Worm (Caenorhabditis elegans) whole organism, mixed stage, embryonic: ENCODE measurements around the gene Y62F5A.12.

Source experiments
- ceh-39 ChIP-seq: fragments of 150-350 bp; optimal IDR thresholded peaks from 2 replicates; lab custom pipeline; 2014; ENCODE audit warnings: missing biosample characterization, missing genetic modification characterization
- hlh-1 ChIP-seq: fragments of 150-350 bp; optimal IDR thresholded peaks from 2 replicates; lab custom pipeline; 2014; ENCODE audit warnings: missing biosample characterization, missing genetic modification reagents, missing genetic modification characterization
- pha-4 ChIP-seq: fragments of 150-350 bp; optimal IDR thresholded peaks from 2 replicates; lab custom pipeline; 2018; ENCODE audit warnings: missing biosample characterization, missing genetic modification reagents, missing genetic modification characterization
- sptf-1 ChIP-seq: sonication (generic microtip); optimal IDR thresholded peaks from 2 replicates; lab custom pipeline; 2017; ENCODE audit warnings: mild to moderate bottlenecking, missing genetic modification characterization, moderate library complexity, missing compliant biosample characterization
- tbx-8 ChIP-seq: fragments of 200-800 bp; sonication (Bioruptor generic); optimal IDR thresholded peaks from 2 replicates; lab custom pipeline; 2018; ENCODE audit warnings: mild to moderate bottlenecking, missing genetic modification characterization, moderate library complexity, missing compliant biosample characterization
- unc-120 ChIP-seq: sonication (generic microtip); optimal IDR thresholded peaks from 2 replicates; lab custom pipeline; 2017; ENCODE audit warnings: missing genetic modification characterization, missing compliant biosample characterization; ENCODE audit not compliant: poor library complexity, severe bottlenecking
- zip-8 ChIP-seq: fragments of 150-350 bp; optimal IDR thresholded peaks from 2 replicates; lab custom pipeline; 2014; ENCODE audit warnings: missing biosample characterization, missing genetic modification characterization

Gene Y62F5A.12

DNA sequence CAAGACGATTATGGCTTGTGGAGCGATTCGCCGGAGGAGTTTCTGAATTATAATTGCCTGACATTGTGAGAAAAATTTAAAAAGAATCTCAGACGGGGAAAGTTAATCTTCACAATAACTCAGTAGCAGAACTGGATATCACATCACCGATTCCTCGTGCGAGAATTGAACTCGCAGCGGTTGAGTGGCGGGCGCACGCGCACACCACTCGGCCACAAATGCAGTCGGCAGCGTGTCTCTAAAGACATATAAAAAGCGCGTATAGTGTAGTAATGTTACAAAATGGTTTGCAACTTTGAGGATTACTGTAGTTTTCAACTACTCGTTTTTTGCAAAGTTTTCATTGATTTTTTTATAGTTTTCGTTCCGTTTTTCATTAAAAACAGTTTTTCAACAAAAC lies 49.7 kb downstream of the Y62F5A.12 start (continued):
- TF ChIP-seq hlh-1 (tag; lab: Kevin White, UChicago) (no peak), tbx-8 (GFP tag; lab: Kevin White, UChicago) (peak; percentile 93), sptf-1 (tag; lab: Kevin White, UChicago) (peak; percentile 100), ceh-39 (tag; lab: Kevin White, UChicago) (no peak), unc-120 (tag; lab: Kevin White, UChicago) (peak; percentile 94), pha-4 (tag; lab: Kevin White, UChicago) (peak; percentile 66), zip-8 (tag; lab: Kevin White, UChicago) (no peak)
